Worm (Caenorhabditis elegans) whole organism, late embryonic: Measurements from ENCODE around the gene VZK822L.2.

ENCODE experiments used
- C08G9.2 ChIP-seq: sonication (generic microtip); optimal IDR thresholded peaks from 2 replicates; lab custom pipeline; 2016; ENCODE audit warnings: mild to moderate bottlenecking, missing genetic modification characterization, moderate library complexity, missing compliant biosample characterization
- F13H6.1 ChIP-seq: sonication (generic microtip); optimal IDR thresholded peaks from 2 replicates; lab custom pipeline; 2016; ENCODE audit warnings: missing genetic modification characterization, missing compliant biosample characterization
- K02D7.2 ChIP-seq: sonication (generic microtip); optimal IDR thresholded peaks from 2 replicates; lab custom pipeline; 2017; ENCODE audit warnings: mild to moderate bottlenecking, missing genetic modification characterization, missing compliant biosample characterization
- ahr-1 ChIP-seq: sonication (generic microtip); optimal IDR thresholded peaks from 2 replicates; lab custom pipeline; 2016; ENCODE audit warnings: missing genetic modification characterization, missing compliant biosample characterization
- ceh-19 ChIP-seq: fragments of 200-800 bp; sonication (Bioruptor generic); optimal IDR thresholded peaks from 2 replicates; lab custom pipeline; 2018; ENCODE audit warnings: mild to moderate bottlenecking, missing genetic modification characterization, missing compliant biosample characterization
- ceh-22 ChIP-seq: sonication (generic microtip); optimal IDR thresholded peaks from 2 replicates; lab custom pipeline; 2017; ENCODE audit warnings: missing biosample characterization, missing genetic modification characterization
- ceh-24 ChIP-seq: sonication (generic microtip); optimal IDR thresholded peaks from 2 replicates; lab custom pipeline; 2016; ENCODE audit warnings: mild to moderate bottlenecking, missing genetic modification characterization, missing compliant biosample characterization
- ceh-30 ChIP-seq: fragments of 150-350 bp; optimal IDR thresholded peaks from 2 replicates; lab custom pipeline; 2014; ENCODE audit warnings: missing biosample characterization, missing genetic modification characterization
- ceh-31 ChIP-seq: sonication (generic microtip); optimal IDR thresholded peaks from 2 replicates; lab custom pipeline; 2016; ENCODE audit warnings: missing genetic modification characterization, missing compliant biosample characterization
- ceh-48 ChIP-seq: sonication (generic microtip); optimal IDR thresholded peaks from 2 replicates; lab custom pipeline; 2016; ENCODE audit warnings: missing genetic modification characterization, inconsistent platforms, missing compliant biosample characterization
- ceh-9 ChIP-seq: sonication (generic microtip); optimal IDR thresholded peaks from 2 replicates; lab custom pipeline; 2016; ENCODE audit warnings: mild to moderate bottlenecking, missing genetic modification characterization, inconsistent platforms, missing compliant biosample characterization
- che-1 ChIP-seq: sonication (generic microtip); optimal IDR thresholded peaks from 2 replicates; lab custom pipeline; 2016; ENCODE audit warnings: mild to moderate bottlenecking, missing genetic modification characterization, missing compliant biosample characterization
- dmd-4 ChIP-seq: sonication (generic microtip); optimal IDR thresholded peaks from 2 replicates; lab custom pipeline; 2016; ENCODE audit warnings: borderline replicate concordance, missing genetic modification characterization, missing compliant biosample characterization
- elt-2 ChIP-seq: sonication (generic microtip); optimal IDR thresholded peaks from 2 replicates; lab custom pipeline; 2016; ENCODE audit warnings: missing genetic modification reagents, missing genetic modification characterization, missing compliant biosample characterization
- elt-4 ChIP-seq: sonication (generic microtip); optimal IDR thresholded peaks from 2 replicates; lab custom pipeline; 2016; ENCODE audit warnings: missing genetic modification characterization, missing compliant biosample characterization
- fkh-10 ChIP-seq: fragments of 150-350 bp; optimal IDR thresholded peaks from 2 replicates; lab custom pipeline; 2014; ENCODE audit warnings: missing biosample characterization, missing genetic modification reagents, missing genetic modification characterization
- fkh-6 ChIP-seq: sonication (generic microtip); optimal IDR thresholded peaks from 2 replicates; lab custom pipeline; 2016; ENCODE audit warnings: missing genetic modification characterization, missing compliant biosample characterization
- gmeb-2 ChIP-seq: sonication (generic microtip); optimal IDR thresholded peaks from 2 replicates; lab custom pipeline; 2016; ENCODE audit warnings: missing genetic modification characterization, inconsistent platforms, missing compliant biosample characterization
- hlh-13 ChIP-seq: fragments of 200-800 bp; sonication (Bioruptor generic); optimal IDR thresholded peaks from 2 replicates; lab custom pipeline; 2018; ENCODE audit warnings: mild to moderate bottlenecking, missing genetic modification characterization, missing compliant biosample characterization
- hlh-15 ChIP-seq: sonication (generic microtip); optimal IDR thresholded peaks from 2 replicates; lab custom pipeline; 2016; ENCODE audit warnings: missing genetic modification characterization, missing compliant biosample characterization
- hlh-6 ChIP-seq: sonication (generic microtip); optimal IDR thresholded peaks from 2 replicates; lab custom pipeline; 2016; ENCODE audit warnings: missing genotype, missing genetic modification characterization, missing compliant biosample characterization
- madf-2 ChIP-seq: sonication (generic microtip); optimal IDR thresholded peaks from 2 replicates; lab custom pipeline; 2017; ENCODE audit warnings: missing genetic modification characterization, missing compliant biosample characterization
- mec-3 ChIP-seq: sonication (generic microtip); optimal IDR thresholded peaks from 2 replicates; lab custom pipeline; 2016; ENCODE audit warnings: borderline replicate concordance, missing genetic modification characterization, missing compliant biosample characterization
- nfya-1 ChIP-seq: sonication (generic microtip); optimal IDR thresholded peaks from 2 replicates; lab custom pipeline; 2017; ENCODE audit warnings: missing genetic modification characterization, mild to moderate bottlenecking, missing compliant biosample characterization, antibody characterized with exemption, moderate library complexity
- nhr-11 ChIP-seq: fragments of 150-350 bp; optimal IDR thresholded peaks from 2 replicates; lab custom pipeline; 2014; ENCODE audit warnings: missing biosample characterization, missing genetic modification characterization
- pax-1 ChIP-seq: fragments of 150-350 bp; optimal IDR thresholded peaks from 2 replicates; lab custom pipeline; 2014; ENCODE audit warnings: missing biosample characterization, missing genetic modification characterization
- pha-4 ChIP-seq: fragments of 150-350 bp; optimal IDR thresholded peaks from 2 replicates; lab custom pipeline; 2018; ENCODE audit warnings: missing biosample characterization, missing genetic modification reagents, missing genetic modification characterization
- pqm-1 ChIP-seq: sonication (generic microtip); optimal IDR thresholded peaks from 2 replicates; lab custom pipeline; 2016; ENCODE audit warnings: missing genetic modification characterization, missing compliant biosample characterization
- pros-1 ChIP-seq: fragments of 150-350 bp; optimal IDR thresholded peaks from 2 replicates; lab custom pipeline; 2014; ENCODE audit warnings: missing biosample characterization, missing genetic modification reagents, missing genetic modification characterization
- rnt-1 ChIP-seq: sonication (generic microtip); optimal IDR thresholded peaks from 2 replicates; lab custom pipeline; 2016; ENCODE audit warnings: missing genetic modification characterization, missing compliant biosample characterization
- sdc-2 ChIP-seq: sonication (generic microtip); optimal IDR thresholded peaks from 2 replicates; lab custom pipeline; 2016; ENCODE audit warnings: missing genotype, missing genetic modification characterization, missing compliant biosample characterization
- sox-2 ChIP-seq: fragments of 200-800 bp; sonication (Bioruptor generic); IDR thresholded peaks from 2 replicates; pipeline ENCODE4 v1.3.6; 2022; ENCODE audit warnings: missing genetic modification reagents, missing genetic modification characterization, missing compliant biosample characterization
- sox-4 ChIP-seq: sonication (generic microtip); optimal IDR thresholded peaks from 2 replicates; lab custom pipeline; 2017; ENCODE audit warnings: mild to moderate bottlenecking, missing genetic modification characterization, inconsistent platforms, missing compliant biosample characterization
- tbx-7 ChIP-seq: sonication (generic microtip); optimal IDR thresholded peaks from 2 replicates; lab custom pipeline; 2016; ENCODE audit warnings: missing genotype, missing genetic modification characterization, missing compliant biosample characterization
- ttx-3 ChIP-seq: sonication (generic microtip); optimal IDR thresholded peaks from 2 replicates; lab custom pipeline; 2016; ENCODE audit warnings: missing genetic modification reagents, missing genetic modification characterization, missing compliant biosample characterization
- unc-55 ChIP-seq: sonication (generic microtip); optimal IDR thresholded peaks from 2 replicates; lab custom pipeline; 2017; ENCODE audit warnings: missing biosample characterization, missing genetic modification reagents, missing genetic modification characterization
- zip-5 ChIP-seq: sonication (generic microtip); optimal IDR thresholded peaks from 2 replicates; lab custom pipeline; 2016; ENCODE audit warnings: missing genetic modification characterization, missing compliant biosample characterization
- ztf-16 ChIP-seq: sonication (generic microtip); optimal IDR thresholded peaks from 2 replicates; lab custom pipeline; 2017; ENCODE audit warnings: missing genetic modification characterization, missing compliant biosample characterization

The VZK822L.2 gene

ce11 chrIV:11937087-11937486 lies 25.3 kb downstream of the VZK822L.2 start, which contains the start of gene slc-5A12:
slc-5A12 (plus strand) TSS chrIV:11937419.
- TF ChIP-seq pros-1 (tag; lab: Kevin White, UChicago) (no peak), gmeb-2 (tag; lab: Kevin White, UChicago) (no peak), pax-1 (tag; lab: Kevin White, UChicago) (no peak), rnt-1 (tag; lab: Kevin White, UChicago) (no peak), unc-55 (GFP tag; lab: Kevin White, UChicago) (no peak), sdc-2 (no peak), ztf-16 (tag; lab: Kevin White, UChicago) (no peak), K02D7.2 (tag; lab: Kevin White, UChicago) (no peak), pqm-1 (tag; lab: Kevin White, UChicago) (no peak), ceh-9 (tag; lab: Kevin White, UChicago) (no peak), mec-3 (no peak), sox-2 (GFP tag; lab: Robert Waterston, UW) (no peak), dmd-4 (tag; lab: Kevin White, UChicago) (no peak), fkh-6 (tag; lab: Kevin White, UChicago) (no peak), sox-4 (tag; lab: Kevin White, UChicago) (no peak), ahr-1 (tag; lab: Kevin White, UChicago) (no peak)

- TF ChIP-seq elt-2 (no peak), che-1 (tag; lab: Kevin White, UChicago) (no peak), ceh-19 (GFP tag; lab: Kevin White, UChicago) (no peak), hlh-13 (no peak), mec-3 (no peak), tbx-7 (tag; lab: Kevin White, UChicago) (no peak), pha-4 (no peak), hlh-6 (tag; lab: Kevin White, UChicago) (no peak), sox-4 (tag; lab: Kevin White, UChicago) (no peak), F13H6.1 (no peak), madf-2 (no peak), ttx-3 (no peak), nhr-11 (tag; lab: Kevin White, UChicago) (no peak), ceh-31 (tag; lab: Kevin White, UChicago) (no peak), ahr-1 (tag; lab: Kevin White, UChicago) (no peak), ceh-48 (tag; lab: Kevin White, UChicago) (no peak)
Observed at ce11 chrIV:11938554-11938953, 26.7 kb downstream of the VZK822L.2 start.

DNA sequence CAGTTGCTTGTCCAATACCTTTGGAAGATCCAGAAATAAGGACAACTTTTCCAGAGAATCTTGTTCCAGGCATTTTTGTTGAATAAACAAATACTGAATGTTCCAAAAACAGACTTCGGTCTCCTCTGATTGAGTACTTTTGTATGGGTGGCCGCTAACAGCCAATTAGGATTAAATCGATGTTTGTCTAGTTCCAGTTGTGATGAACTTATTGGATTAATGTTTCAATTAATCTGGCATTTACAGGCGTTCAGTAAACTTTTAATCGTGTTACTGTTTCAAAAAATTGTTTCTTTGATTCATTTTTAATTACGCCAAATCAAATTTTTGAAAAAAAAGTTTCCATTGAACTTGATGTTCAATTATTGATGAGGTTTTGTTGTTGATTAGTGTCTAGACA lies 30.5 kb downstream of the VZK822L.2 start, which contains the start of gene ZK829.1:
Gene ZK829.1 (minus strand): TSS at position 101 of the 400 bp plus-strand sequence.
- no peak for TF ChIP-seq rnt-1 (tag; lab: Kevin White, UChicago)
- no peak for TF ChIP-seq pha-4
- TF ChIP-seq elt-2, result no peak
- no peak for TF ChIP-seq ceh-22 (tag; lab: Kevin White, UChicago)
- no peak for TF ChIP-seq madf-2
- TF ChIP-seq hlh-15 (tag; lab: Kevin White, UChicago), result no peak
- TF ChIP-seq ztf-16 (tag; lab: Kevin White, UChicago), result no peak
- TF ChIP-seq nfya-1 (tag; lab: Kevin White, UChicago), result no peak
- TF ChIP-seq C08G9.2, result no peak
- no peak for TF ChIP-seq ceh-24
- no peak for TF ChIP-seq fkh-10 (GFP tag; lab: Kevin White, UChicago)
- no peak for TF ChIP-seq zip-5 (tag; lab: Kevin White, UChicago)
- no peak for TF ChIP-seq pros-1 (tag; lab: Kevin White, UChicago)
- TF ChIP-seq sox-4 (tag; lab: Kevin White, UChicago), result no peak
- TF ChIP-seq ahr-1 (tag; lab: Kevin White, UChicago), result no peak
- no peak for TF ChIP-seq ttx-3
- TF ChIP-seq ceh-30 (tag; lab: Kevin White, UChicago), result no peak
- no peak for TF ChIP-seq pqm-1 (tag; lab: Kevin White, UChicago)
- no peak for TF ChIP-seq elt-4 (tag; lab: Kevin White, UChicago)
